Fruit fly (Drosophila melanogaster): ENCODE results near the gene fne.
A peak's percentile ranks its signal among the peaks of the same experiment; 100 is the strongest.

Gene fne

DNA sequence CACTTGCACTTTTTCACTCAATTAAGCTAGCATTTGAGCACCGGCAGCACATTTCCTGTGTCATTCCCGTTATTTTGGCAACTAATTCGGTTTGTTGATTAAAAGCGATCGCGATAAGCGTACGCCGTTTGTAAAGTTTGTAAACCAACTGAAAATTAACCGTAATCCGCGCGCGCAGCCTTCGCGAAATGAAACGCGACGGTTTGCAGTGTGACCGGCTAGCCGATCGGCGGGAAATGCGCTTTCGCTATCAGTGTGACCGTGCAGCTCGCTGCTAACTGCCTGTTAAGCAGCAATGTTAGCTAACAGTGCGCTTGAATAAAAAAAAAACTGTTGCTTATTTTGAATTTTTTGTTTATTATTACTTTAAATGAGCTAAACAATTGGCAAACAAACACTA lies 20.1 kb upstream of the fne start, which contains the start of gene Pde9:
Gene Pde9, minus strand, starts transcription at position 178 of the 400 bp plus-strand sequence.
- TF ChIP-seq EcR (GFP tag; optimal IDR thresholded peaks at IDR 0.05) (no peak), pan (optimal IDR thresholded peaks at IDR 0.05) (no peak), usp (GFP tag; optimal IDR thresholded peaks at IDR 0.05) (no peak), Dll (optimal IDR thresholded peaks at IDR 0.05) (no peak), psq (optimal IDR thresholded peaks at IDR 0.05) (no peak), CG8478 (optimal IDR thresholded peaks at IDR 0.05) (no peak)

DNA sequence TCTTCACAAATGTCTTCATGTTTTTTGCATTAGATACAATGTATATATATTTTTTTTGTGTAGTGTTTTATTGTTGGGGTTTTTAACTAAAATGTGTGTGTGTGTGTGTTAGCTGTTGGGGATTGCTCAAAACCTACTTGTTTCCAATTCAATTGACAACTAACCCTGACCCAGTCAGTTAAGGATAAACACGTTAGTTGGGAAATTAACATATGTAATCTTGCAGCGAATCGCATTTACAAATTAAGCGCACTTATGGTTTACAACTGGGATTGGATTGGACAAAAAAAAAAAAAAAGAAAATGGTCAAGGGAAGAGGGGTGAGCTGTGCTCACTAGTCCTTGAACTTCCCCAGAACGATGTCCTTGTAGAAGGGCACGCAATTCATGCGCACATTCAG lies 18.7 kb upstream of the fne start, which contains the start of gene CG32650:
Gene CG32650, minus strand, starts transcription at position 101 of the 400 bp plus-strand sequence.
- TF ChIP-seq psq (optimal IDR thresholded peaks at IDR 0.05) (no peak), Dll (optimal IDR thresholded peaks at IDR 0.05) (no peak), EcR (GFP tag; optimal IDR thresholded peaks at IDR 0.05) (no peak), CG8478 (optimal IDR thresholded peaks at IDR 0.05) (no peak), usp (GFP tag; optimal IDR thresholded peaks at IDR 0.05) (no peak), pan (optimal IDR thresholded peaks at IDR 0.05) (no peak)

DNA sequence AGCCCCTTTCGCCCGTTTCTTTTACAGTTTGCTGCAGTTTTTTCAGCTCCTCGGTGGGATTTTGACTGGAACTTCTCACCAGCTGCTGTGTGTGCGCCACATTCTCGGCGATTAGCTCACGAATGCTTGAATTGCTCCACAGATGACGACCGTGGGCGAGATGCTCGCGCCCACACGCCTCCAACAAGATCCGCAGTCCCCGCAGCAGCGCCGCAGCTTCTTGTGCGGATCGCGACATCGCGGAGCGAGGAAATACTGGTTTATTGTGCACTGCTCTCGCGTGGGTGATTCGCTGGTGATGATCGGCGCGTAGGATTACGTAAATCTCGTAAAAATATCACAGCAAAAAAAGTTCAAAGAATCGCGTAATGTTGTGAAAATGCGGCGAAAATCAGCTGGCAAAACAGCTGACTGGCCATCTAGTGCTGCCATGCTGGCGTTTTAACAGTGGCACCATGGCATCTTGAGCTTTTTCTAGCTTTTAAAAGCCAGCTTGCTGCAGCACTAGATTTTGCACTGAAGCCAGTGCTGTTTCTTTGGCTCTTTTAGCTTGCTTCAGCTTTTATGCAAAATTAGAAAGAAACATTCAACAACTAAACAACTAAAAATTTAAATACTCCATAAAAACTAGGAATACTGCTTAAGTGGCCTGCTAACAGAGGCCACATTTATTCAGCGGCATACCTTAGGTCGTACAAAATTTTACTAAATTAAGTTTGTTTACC lies 16.4 kb upstream of the fne start, which contains the start of gene Coq8:
Gene Coq8, minus strand, starts transcription at position 397 of the 725 bp plus-strand sequence.
- TF ChIP-seq CG8478 (optimal IDR thresholded peaks at IDR 0.05) (no peak), usp (GFP tag; optimal IDR thresholded peaks at IDR 0.05) (no peak), Dll (optimal IDR thresholded peaks at IDR 0.05) (no peak), psq (optimal IDR thresholded peaks at IDR 0.05) (no peak), pan (optimal IDR thresholded peaks at IDR 0.05) (no peak), EcR (GFP tag; optimal IDR thresholded peaks at IDR 0.05) (no peak)

DNA sequence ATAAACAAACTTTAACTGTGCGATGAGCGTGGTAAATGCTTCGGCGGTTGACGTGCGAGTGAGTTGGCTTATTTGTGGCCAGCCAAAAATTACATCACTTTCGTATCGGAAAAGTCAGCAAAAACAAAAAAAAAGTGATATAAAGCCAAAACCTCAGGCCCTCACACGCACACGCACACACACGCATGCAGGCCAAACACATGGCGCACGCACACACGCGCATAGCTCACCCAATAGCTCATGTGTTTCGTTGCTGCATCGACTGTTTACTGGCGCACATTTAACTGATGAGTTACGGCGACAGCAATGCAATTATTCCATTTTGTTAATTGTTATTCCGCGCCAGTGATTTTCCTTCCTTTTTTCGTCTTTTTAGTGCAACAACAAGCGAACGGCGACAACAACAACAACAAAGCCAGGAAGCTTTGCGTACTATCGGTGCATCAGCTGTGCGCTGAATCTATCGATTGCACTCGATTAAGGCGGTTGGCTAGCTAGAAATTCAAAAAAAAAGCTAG lies 14.1 kb upstream of the fne start, which contains the start of gene Flad1:
Gene Flad1, minus strand, starts transcription at position 418 of the 518 bp plus-strand sequence.
- TF ChIP-seq usp (GFP tag; optimal IDR thresholded peaks at IDR 0.05) (no peak), pan (optimal IDR thresholded peaks at IDR 0.05) (no peak), psq (optimal IDR thresholded peaks at IDR 0.05) (no peak), CG8478 (optimal IDR thresholded peaks at IDR 0.05) (no peak), Dll (optimal IDR thresholded peaks at IDR 0.05) (no peak), EcR (GFP tag; optimal IDR thresholded peaks at IDR 0.05) (no peak)

DNA sequence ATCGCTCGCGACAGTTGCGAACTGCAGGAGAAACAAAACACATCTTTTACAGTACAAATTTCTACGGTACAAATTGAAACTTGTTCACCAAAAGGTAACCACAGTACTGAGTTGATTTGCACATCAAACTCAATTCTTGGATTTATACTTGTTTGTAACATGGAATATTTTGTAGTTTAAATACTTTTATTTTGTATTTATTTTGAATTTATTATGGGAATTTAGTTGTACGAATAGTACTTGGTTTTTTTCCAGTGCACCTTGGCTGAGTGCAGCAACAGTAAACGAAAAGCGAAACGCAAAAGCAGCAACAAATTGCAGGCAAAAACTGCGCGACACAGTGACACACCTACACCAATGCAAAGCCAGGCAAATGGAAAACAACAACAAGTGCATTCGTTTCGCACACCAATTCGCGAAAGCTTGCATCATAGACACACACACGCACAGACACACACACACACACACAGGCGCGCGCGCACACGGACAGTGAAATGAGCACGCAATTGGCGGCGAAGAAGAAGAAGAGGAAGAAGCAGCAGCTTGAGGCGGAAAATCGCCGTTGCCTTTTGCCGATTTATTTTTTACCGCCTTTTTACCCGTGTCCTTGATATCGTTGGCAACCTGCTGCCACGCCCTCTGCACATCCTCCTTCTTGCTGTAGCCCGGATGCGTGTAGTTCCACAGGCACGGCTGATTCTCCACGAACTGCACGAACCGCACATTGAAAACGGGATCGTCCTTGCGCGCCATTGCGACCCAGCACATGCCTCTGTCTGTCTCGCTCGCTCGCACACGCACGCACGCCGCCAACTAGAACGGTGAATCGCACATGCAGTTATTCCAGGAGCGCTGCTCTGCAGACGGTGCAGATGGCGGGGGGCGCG lies 12.0 kb upstream of the fne start:
- no peak for TF ChIP-seq CG8478 (optimal IDR thresholded peaks at IDR 0.05)
- peak; percentile 44 for TF ChIP-seq Dll (optimal IDR thresholded peaks at IDR 0.05)

- TF ChIP-seq usp (GFP tag; optimal IDR thresholded peaks at IDR 0.05) (no peak), psq (optimal IDR thresholded peaks at IDR 0.05) (no peak), pan (optimal IDR thresholded peaks at IDR 0.05) (no peak), CG8478 (optimal IDR thresholded peaks at IDR 0.05) (no peak), Dll (optimal IDR thresholded peaks at IDR 0.05) (no peak), EcR (GFP tag; optimal IDR thresholded peaks at IDR 0.05) (no peak)
Observed at dm6 chrX:12905901-12906689, 11.2 kb upstream of the fne start, which contains the start of gene CG4404. Gene CG4404, minus strand, starts transcription at chrX:12906018.

dm6 chrX:12906914-12907313 lies 10.4 kb upstream of the fne start, which contains the start of gene mRpL49:
Gene mRpL49, plus strand, starts transcription at chrX:12907105.
- TF ChIP-seq EcR (GFP tag; optimal IDR thresholded peaks at IDR 0.05) (no peak), Dll (optimal IDR thresholded peaks at IDR 0.05) (no peak), pan (optimal IDR thresholded peaks at IDR 0.05) (no peak), usp (GFP tag; optimal IDR thresholded peaks at IDR 0.05) (no peak), CG8478 (optimal IDR thresholded peaks at IDR 0.05) (no peak), psq (optimal IDR thresholded peaks at IDR 0.05) (no peak)

DNA sequence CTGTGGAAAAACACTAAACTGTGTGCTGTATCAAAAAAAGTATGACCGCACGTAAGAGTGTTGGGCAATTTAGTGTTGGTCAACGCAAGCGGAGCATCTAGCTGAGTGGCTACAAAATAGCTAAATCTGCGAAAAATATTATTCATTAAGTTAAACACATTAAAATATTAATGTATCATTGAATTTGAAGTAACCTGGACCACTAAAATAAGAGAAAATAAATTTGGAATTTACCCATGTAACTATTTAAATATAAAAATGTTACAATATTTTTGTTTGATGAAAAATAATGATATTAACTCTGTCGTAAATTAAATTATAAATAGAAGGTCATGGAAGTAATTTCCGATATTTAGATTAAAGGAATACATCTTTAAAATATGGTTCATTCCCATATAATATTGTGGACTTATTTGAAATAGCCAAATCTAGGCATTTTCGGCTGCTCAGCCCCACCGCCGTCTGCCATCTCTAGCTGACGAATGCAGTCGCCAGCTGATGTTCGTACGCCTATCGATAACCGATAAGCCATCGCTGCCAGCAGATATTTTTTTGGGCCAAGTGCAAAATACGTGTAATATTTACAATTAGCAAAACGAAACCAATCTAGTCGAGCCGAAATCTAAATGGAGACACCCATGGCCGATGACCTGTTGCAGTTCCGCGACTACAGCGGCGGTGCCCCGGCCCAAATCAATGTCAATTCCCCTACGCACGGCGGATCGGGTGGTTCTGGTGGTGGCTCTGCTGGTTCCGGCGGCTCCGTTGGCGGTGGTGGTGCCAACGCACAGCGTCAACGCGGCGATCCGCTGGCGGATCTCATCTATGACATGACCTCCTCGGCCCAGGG lies 7.5 kb upstream of the fne start, which contains the start of the genes Brms1 and CG4645:
Gene Brms1, minus strand, starts transcription at position 46 of the 850 bp plus-strand sequence.
Gene CG4645, plus strand, starts transcription at position 377 of the 850 bp plus-strand sequence.
- TF ChIP-seq pan (optimal IDR thresholded peaks at IDR 0.05) (no peak), usp (GFP tag; optimal IDR thresholded peaks at IDR 0.05) (no peak), CG8478 (optimal IDR thresholded peaks at IDR 0.05) (no peak), EcR (GFP tag; optimal IDR thresholded peaks at IDR 0.05) (no peak), Dll (optimal IDR thresholded peaks at IDR 0.05) (no peak)

DNA sequence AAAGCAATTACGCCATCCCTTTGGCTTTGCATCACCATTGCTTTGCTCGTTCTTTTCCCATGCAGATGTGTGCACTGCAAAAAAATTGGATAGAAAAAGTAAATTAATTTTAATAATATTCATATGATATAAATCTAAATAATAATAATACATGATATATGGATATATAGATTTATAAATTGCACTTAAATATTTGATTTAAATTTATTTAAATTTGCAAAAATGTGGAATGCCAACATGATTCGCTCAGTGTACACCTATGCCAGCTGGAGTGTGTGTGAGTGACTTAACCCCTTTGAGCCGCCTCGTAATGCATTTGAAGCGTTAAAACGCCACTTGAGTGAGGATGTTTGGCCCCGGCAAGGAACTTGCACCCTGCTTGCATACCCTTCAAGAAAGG lies 3.5 kb upstream of the fne start:
- TF ChIP-seq Dll (optimal IDR thresholded peaks at IDR 0.05): no peak

DNA sequence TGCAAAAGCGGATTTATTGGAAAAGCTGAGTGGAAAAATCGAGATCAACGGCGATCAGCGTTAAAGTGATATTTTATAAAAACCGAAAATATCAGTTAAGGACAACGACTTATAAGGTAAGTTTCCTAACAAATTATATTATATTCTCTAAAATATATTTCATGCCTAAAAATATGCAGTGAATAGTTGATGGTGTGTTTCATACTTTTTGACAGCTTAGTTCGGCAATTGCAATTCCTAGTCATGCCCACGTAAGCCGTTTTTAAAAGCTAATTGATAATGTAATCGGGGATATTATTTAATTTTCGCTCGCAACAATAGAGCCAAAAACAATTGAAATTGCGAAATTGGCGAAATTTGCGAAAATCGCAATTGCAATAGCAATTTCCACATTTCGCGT lies 2.3 kb downstream of the fne start:
- TF ChIP-seq usp (GFP tag; optimal IDR thresholded peaks at IDR 0.05) (no peak), EcR (GFP tag; optimal IDR thresholded peaks at IDR 0.05) (no peak), psq (optimal IDR thresholded peaks at IDR 0.05) (no peak), CG8478 (optimal IDR thresholded peaks at IDR 0.05) (no peak), Dll (optimal IDR thresholded peaks at IDR 0.05) (no peak), pan (optimal IDR thresholded peaks at IDR 0.05) (no peak)

All from whole organism.